Worm (Caenorhabditis elegans): ENCODE measurements around the gene M70.2.

ce11 chrIV:2198741-2199140 lies 44.1 kb upstream of the M70.2 start, which contains the start of gene Y71G10AR.4:
- TF ChIP-seq pha-4 (tag; optimal IDR thresholded peaks at IDR 0.05) (no peak), ama-1 (optimal IDR thresholded peaks at IDR 0.05) (no peak), elt-2 (tag; optimal IDR thresholded peaks at IDR 0.05) (no peak), tbx-2 (tag; optimal IDR thresholded peaks at IDR 0.05) (no peak), madf-2 (tag; optimal IDR thresholded peaks at IDR 0.05) (no peak), nfya-1 (tag; optimal IDR thresholded peaks at IDR 0.05) (no peak), unc-3 (GFP tag; conservative IDR thresholded peaks at IDR 0.05) (no peak), unc-3 (tag; optimal IDR thresholded peaks at IDR 0.05) (no peak), ceh-24 (tag; optimal IDR thresholded peaks at IDR 0.05) (no peak), C08G9.2 (tag; optimal IDR thresholded peaks at IDR 0.05) (no peak), sdc-2 (tag; optimal IDR thresholded peaks at IDR 0.05) (no peak), ceh-9 (tag; optimal IDR thresholded peaks at IDR 0.05) (no peak), che-1 (tag; optimal IDR thresholded peaks at IDR 0.05) (no peak), hlh-30 (tag; optimal IDR thresholded peaks at IDR 0.05; ENCODE audit: insufficient read depth) (no peak)
